Fruit fly (Drosophila melanogaster) whole organism: Measurements from ENCODE around the gene RpL13.

Experiments used
- CG8478 ChIP-seq: fragments of >200 bp; optimal IDR thresholded peaks from 2 replicates; lab custom pipeline; 2018; ENCODE audit warnings: inconsistent platforms
- Dll ChIP-seq: fragments of >200 bp; optimal IDR thresholded peaks from 2 replicates; lab custom pipeline; 2017
- EcR ChIP-seq, 2 experiments: fragments of >200 bp; optimal IDR thresholded peaks; 2 replicates each; lab custom pipeline; 2017; ENCODE audit warnings: missing biosample characterization in 2 of 2, missing genetic modification characterization in 2 of 2, missing genetic modification reagents in 2 of 2
- pan ChIP-seq: fragments of >200 bp; optimal IDR thresholded peaks from 2 replicates; lab custom pipeline; 2017
- psq ChIP-seq: fragments of >200 bp; optimal IDR thresholded peaks from 2 replicates; lab custom pipeline; 2017
- usp ChIP-seq: fragments of >200 bp; optimal IDR thresholded peaks from 2 replicates; lab custom pipeline; 2017; ENCODE audit warnings: missing biosample characterization, missing genetic modification characterization, mixed read lengths

Gene RpL13

dm6 chr2L:9989846-9990506, 22.9 kb downstream of the RpL13 start:
- no peak for TF ChIP-seq psq
- no peak for TF ChIP-seq Dll (lab: Kevin White, UChicago)
- no peak for TF ChIP-seq CG8478 (lab: Kevin White, UChicago)
- TF ChIP-seq pan (lab: Kevin White, UChicago): no peak
- TF ChIP-seq usp (GFP tag; lab: Kevin White, UChicago): no peak
- TF ChIP-seq EcR (GFP tag; optimal IDR thresholded peaks at IDR 0.05; lab: Kevin White, UChicago): no peak

DNA sequence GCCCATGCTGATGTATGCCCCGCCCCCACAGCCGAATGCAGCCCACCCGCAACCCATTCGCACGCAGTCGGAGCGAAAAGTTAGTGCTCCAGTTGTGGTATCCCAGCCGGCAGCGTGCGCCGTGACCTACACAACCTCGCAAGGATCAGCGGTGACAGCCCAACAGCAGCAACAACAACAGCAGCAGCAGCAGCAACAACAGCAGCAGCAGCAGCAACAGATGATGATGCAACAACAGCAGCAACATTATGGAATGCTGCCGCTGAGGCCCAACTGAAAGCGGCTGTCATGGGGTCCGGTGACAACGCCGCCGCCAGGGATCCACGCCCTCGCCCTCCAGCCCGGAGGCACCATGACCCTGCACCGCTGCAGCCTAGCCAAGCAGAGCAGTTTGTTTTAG, 27.3 kb downstream of the RpL13 start:
- TF ChIP-seq usp (GFP tag; lab: Kevin White, UChicago): no peak
- TF ChIP-seq Dll (lab: Kevin White, UChicago): no peak
- no peak for TF ChIP-seq CG8478 (lab: Kevin White, UChicago)
- no peak for TF ChIP-seq EcR (GFP tag; optimal IDR thresholded peaks at IDR 0.05; lab: Kevin White, UChicago)

DNA sequence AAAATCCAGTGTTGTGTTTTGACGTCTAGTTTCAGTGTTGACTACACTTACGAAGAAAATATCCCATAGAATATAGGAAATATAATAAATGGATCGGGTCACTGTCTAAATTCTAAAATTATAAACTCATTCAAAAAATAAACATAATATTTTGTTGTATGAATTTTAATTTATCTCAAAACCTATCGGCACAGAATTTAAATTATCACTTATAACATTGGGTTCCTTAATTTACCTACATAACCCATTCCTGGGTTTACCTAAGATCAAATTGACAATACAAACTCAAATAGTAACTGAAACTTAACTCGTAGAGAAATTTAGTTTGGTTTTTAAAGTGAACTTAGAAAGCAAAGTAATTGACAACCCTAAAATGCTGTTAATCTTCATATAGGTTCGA, 29.4 kb downstream of the RpL13 start:
- TF ChIP-seq CG8478 (lab: Kevin White, UChicago) (no peak), EcR (GFP tag; optimal IDR thresholded peaks at IDR 0.05; lab: Kevin White, UChicago) (no peak), psq (no peak), usp (GFP tag; lab: Kevin White, UChicago) (no peak), pan (lab: Kevin White, UChicago) (no peak), Dll (lab: Kevin White, UChicago) (no peak)

dm6 chr2L:10002408-10003358, 35.6 kb downstream of the RpL13 start, which contains the start of the genes CG31875 and SoYb:
Gene CG31875 (minus strand): TSS chr2L:10002736.
Gene SoYb (minus strand): TSS chr2L:10002736.
- no peak for TF ChIP-seq CG8478 (lab: Kevin White, UChicago)
- no peak for TF ChIP-seq pan (lab: Kevin White, UChicago)
- TF ChIP-seq psq: no peak
- no peak for TF ChIP-seq Dll (lab: Kevin White, UChicago)
- TF ChIP-seq usp (GFP tag; lab: Kevin White, UChicago): no peak
- TF ChIP-seq EcR (GFP tag; optimal IDR thresholded peaks at IDR 0.05; lab: Kevin White, UChicago): no peak

- no peak for TF ChIP-seq usp (GFP tag; lab: Kevin White, UChicago)
- TF ChIP-seq psq: no peak
- no peak for TF ChIP-seq EcR (GFP tag; optimal IDR thresholded peaks at IDR 0.05; lab: Kevin White, UChicago)
- TF ChIP-seq Dll (lab: Kevin White, UChicago): no peak
- no peak for TF ChIP-seq CG8478 (lab: Kevin White, UChicago)
- TF ChIP-seq pan (lab: Kevin White, UChicago): no peak
Measured at dm6 chr2L:10003593-10003992, 36.5 kb downstream of the RpL13 start, which contains the start of gene Ndf. Gene Ndf (plus strand): TSS chr2L:10003832.

DNA sequence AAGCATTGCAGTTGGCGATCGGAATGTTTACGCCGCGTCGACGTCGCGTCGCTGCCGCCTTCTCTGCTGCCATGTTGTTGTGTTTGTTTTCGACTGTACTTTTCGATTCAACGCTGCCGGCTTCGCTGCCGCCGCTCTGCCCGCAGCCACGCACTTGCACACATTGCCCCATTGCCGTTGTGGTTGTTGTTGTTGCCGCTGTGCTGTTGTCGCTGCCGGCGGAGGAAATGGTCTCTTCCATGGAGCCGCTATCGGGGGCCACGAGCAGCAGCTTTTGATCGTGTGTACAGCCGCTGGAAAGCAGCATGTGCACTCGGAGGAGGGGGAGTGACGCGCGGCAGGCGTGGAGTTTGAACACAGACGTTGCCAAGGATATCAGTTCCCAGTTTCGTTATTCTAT, 37.5 kb downstream of the RpL13 start:
- no peak for TF ChIP-seq usp (GFP tag; lab: Kevin White, UChicago)
- TF ChIP-seq CG8478 (lab: Kevin White, UChicago): no peak
- no peak for TF ChIP-seq psq
- TF ChIP-seq Dll (lab: Kevin White, UChicago): no peak
- no peak for TF ChIP-seq EcR (GFP tag; optimal IDR thresholded peaks at IDR 0.05; lab: Kevin White, UChicago)
- TF ChIP-seq pan (lab: Kevin White, UChicago): no peak

DNA sequence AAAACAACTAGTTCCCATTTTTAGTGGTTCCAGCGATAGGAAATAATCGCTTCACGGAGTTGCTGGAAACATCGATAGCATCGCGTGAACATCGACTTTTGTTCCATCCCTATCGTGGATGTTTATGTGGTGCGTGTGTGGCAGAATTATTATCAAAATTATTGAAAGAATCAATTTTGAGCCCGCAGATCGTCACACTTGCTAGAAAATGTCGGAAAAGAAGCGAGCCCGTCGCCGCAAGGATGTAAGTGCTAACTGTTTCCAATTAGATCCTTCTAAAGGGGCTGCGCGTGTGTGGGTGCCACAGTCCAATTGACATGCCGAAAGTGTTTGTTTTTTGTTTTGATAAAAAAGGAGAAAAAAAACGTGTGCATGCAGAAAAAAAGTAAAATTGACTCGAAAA, 42.2 kb downstream of the RpL13 start, which contains the start of gene Trp1:
TSS of gene Trp1 (plus strand) at position 89 of the 403 bp plus-strand sequence.
- no peak for TF ChIP-seq CG8478 (lab: Kevin White, UChicago)
- no peak for TF ChIP-seq psq
- TF ChIP-seq EcR (GFP tag; optimal IDR thresholded peaks at IDR 0.05; lab: Kevin White, UChicago): no peak

dm6 chr2L:10009800-10010658, 42.9 kb downstream of the RpL13 start:
- TF ChIP-seq EcR (GFP tag; optimal IDR thresholded peaks at IDR 0.05; lab: Kevin White, UChicago) (no peak), CG8478 (lab: Kevin White, UChicago) (no peak), Dll (lab: Kevin White, UChicago) (no peak), pan (lab: Kevin White, UChicago) (no peak), usp (GFP tag; lab: Kevin White, UChicago) (no peak), psq (no peak)

DNA sequence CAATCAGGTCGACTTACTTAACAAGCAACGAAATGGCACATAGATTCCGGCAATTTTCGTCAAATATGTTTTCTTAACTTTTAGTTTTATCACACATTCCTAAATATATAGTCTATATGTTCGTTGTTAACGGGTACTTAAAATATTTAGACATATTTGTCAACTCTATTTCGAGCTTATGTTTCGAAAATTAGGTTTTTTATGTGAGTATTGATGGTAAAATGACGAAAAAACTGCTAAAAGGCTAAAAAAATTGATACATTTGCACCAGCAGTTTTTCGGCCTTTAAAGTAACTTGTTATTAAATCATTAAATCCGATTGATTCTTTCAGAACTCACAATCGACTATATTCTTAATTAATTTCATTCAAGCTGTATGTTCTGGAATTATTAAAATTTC, 50.2 kb downstream of the RpL13 start, which contains the start of gene CG13131:
TSS of gene CG13131 (minus strand) at position 101 of the 400 bp plus-strand sequence.
- TF ChIP-seq CG8478 (lab: Kevin White, UChicago) (no peak), EcR (GFP tag; optimal IDR thresholded peaks at IDR 0.05; lab: Kevin White, UChicago) (no peak)
